Worm (Caenorhabditis elegans) whole organism, L1 larva: ENCODE data around the gene str-188.

ENCODE experiments used
- C04F5.9 ChIP-seq: sonication (generic microtip); optimal IDR thresholded peaks from 2 replicates; lab custom pipeline; 2016; ENCODE audit warnings: missing genetic modification characterization, missing compliant biosample characterization
- C16A3.4 ChIP-seq: fragments of 150-350 bp; optimal IDR thresholded peaks from 2 replicates; lab custom pipeline; 2014; ENCODE audit warnings: missing biosample characterization, missing genetic modification characterization
- C34B4.2 ChIP-seq: sonication (generic microtip); optimal IDR thresholded peaks from 2 replicates; lab custom pipeline; 2017; ENCODE audit warnings: mild to moderate bottlenecking, missing genetic modification characterization, missing compliant biosample characterization
- F16B12.6 ChIP-seq: fragments of 150-350 bp; optimal IDR thresholded peaks from 2 replicates; lab custom pipeline; 2014; ENCODE audit warnings: missing biosample characterization, missing genetic modification characterization
- aha-1 ChIP-seq: fragments of 150-350 bp; optimal IDR thresholded peaks from 2 replicates; lab custom pipeline; 2014; ENCODE audit warnings: missing biosample characterization, missing genetic modification characterization
- blmp-1 ChIP-seq: fragments of 150-350 bp; optimal IDR thresholded peaks from 2 replicates; lab custom pipeline; 2014; ENCODE audit warnings: missing biosample characterization, missing genetic modification characterization
- ceh-63 ChIP-seq: fragments of 200-800 bp; sonication (Bioruptor generic); optimal IDR thresholded peaks from 2 replicates; lab custom pipeline; 2018; ENCODE audit warnings: mild to moderate bottlenecking, missing genetic modification characterization, missing compliant biosample characterization
- ceh-8 ChIP-seq: fragments of 200-800 bp; sonication (Bioruptor generic); optimal IDR thresholded peaks from 2 replicates; lab custom pipeline; 2018; ENCODE audit warnings: mild to moderate bottlenecking, missing genetic modification characterization, moderate library complexity, missing compliant biosample characterization
- ceh-82 ChIP-seq, 3 experiments: fragments of 150-350 bp in 1 of 3; sonication (generic microtip) in 2 of 3; optimal IDR thresholded peaks; 2 replicates each; lab custom pipeline; 2014 to 2017; ENCODE audit warnings: missing biosample characterization in 3 of 3, missing genetic modification characterization in 3 of 3
- ceh-88 ChIP-seq: fragments of 200-800 bp; sonication (Bioruptor generic); IDR thresholded peaks from 2 replicates; pipeline ENCODE4 v1.3.6; 2022; ENCODE audit warnings: missing genetic modification characterization, missing compliant biosample characterization
- ceh-90 ChIP-seq: sonication (generic microtip); optimal IDR thresholded peaks from 2 replicates; lab custom pipeline; 2016; ENCODE audit warnings: missing genetic modification characterization, missing compliant biosample characterization
- ces-1 ChIP-seq: fragments of 150-350 bp; optimal IDR thresholded peaks from 2 replicates; lab custom pipeline; 2014; ENCODE audit warnings: missing biosample characterization, missing genetic modification reagents, missing genetic modification characterization
- dpl-1 ChIP-seq, 3 experiments: fragments of 150-350 bp in 2 of 3; sonication (generic microtip) in 1 of 3; optimal IDR thresholded peaks; 2 replicates each; lab custom pipeline; 2014 to 2017; ENCODE audit warnings: missing biosample characterization in 3 of 3, missing genetic modification characterization in 3 of 3, missing genetic modification reagents in 3 of 3
- dsc-1 ChIP-seq: sonication (generic microtip); optimal IDR thresholded peaks from 2 replicates; lab custom pipeline; 2016; ENCODE audit warnings: mild to moderate bottlenecking, missing genetic modification characterization, missing compliant biosample characterization
- efl-1 ChIP-seq, 4 experiments: fragments of 150-350 bp; optimal IDR thresholded peaks in 3 of 4; peaks in 1 of 4; 1 replicate in 1 of 4; 2 replicates in 3 of 4; lab custom pipeline; 2014; ENCODE audit warnings: missing biosample characterization in 2 of 4, missing genetic modification characterization in 2 of 4, missing genetic modification reagents in 2 of 4
- egl-27 ChIP-seq, 2 experiments: fragments of 150-350 bp in 1 of 2; sonication (generic microtip); optimal IDR thresholded peaks; 3 replicates each; lab custom pipeline; 2017 to 2018; ENCODE audit warnings: missing biosample characterization in 2 of 2, missing genetic modification characterization in 2 of 2, missing genetic modification reagents in 2 of 2
- fkh-4 ChIP-seq: sonication (generic microtip); optimal IDR thresholded peaks from 2 replicates; lab custom pipeline; 2016; ENCODE audit warnings: missing compliant biosample characterization, missing genetic modification characterization, borderline replicate concordance
- fkh-8 ChIP-seq: sonication (generic microtip); optimal IDR thresholded peaks from 2 replicates; lab custom pipeline; 2016; ENCODE audit warnings: mild to moderate bottlenecking, missing genetic modification characterization, missing compliant biosample characterization
- hlh-17 ChIP-seq: fragments of 200-800 bp; sonication (Bioruptor generic); optimal IDR thresholded peaks from 2 replicates; lab custom pipeline; 2018; ENCODE audit warnings: missing genetic modification characterization, mild to moderate bottlenecking, missing compliant biosample characterization, moderate library complexity, borderline replicate concordance
- hlh-4 ChIP-seq: sonication (generic microtip); optimal IDR thresholded peaks from 2 replicates; lab custom pipeline; 2016; ENCODE audit warnings: mild to moderate bottlenecking, missing genetic modification characterization, missing compliant biosample characterization
- hpl-2 ChIP-seq: fragments of 150-350 bp; optimal IDR thresholded peaks from 2 replicates; lab custom pipeline; 2014; ENCODE audit warnings: missing biosample characterization, missing genetic modification reagents, missing genetic modification characterization
- irx-1 ChIP-seq: sonication (generic microtip); optimal IDR thresholded peaks from 2 replicates; lab custom pipeline; 2016; ENCODE audit warnings: missing genetic modification characterization, missing compliant biosample characterization
- isw-1 ChIP-seq: fragments of 200-800 bp; sonication (Bioruptor generic); IDR thresholded peaks from 2 replicates; pipeline ENCODE4 v1.3.6; 2022; ENCODE audit warnings: missing genetic modification characterization, missing compliant biosample characterization
- lin-13 ChIP-seq: fragments of 150-350 bp; optimal IDR thresholded peaks from 2 replicates; lab custom pipeline; 2014; ENCODE audit warnings: missing biosample characterization, missing genetic modification reagents, missing genetic modification characterization
- lin-14 ChIP-seq: fragments of 200-800 bp; sonication (Bioruptor generic); optimal IDR thresholded peaks from 2 replicates; lab custom pipeline; 2018; ENCODE audit warnings: mild to moderate bottlenecking, missing genetic modification characterization, moderate library complexity, missing compliant biosample characterization
- lin-35 ChIP-seq, 2 experiments: fragments of 150-350 bp; optimal IDR thresholded peaks; 2 replicates each; lab custom pipeline; 2014; ENCODE audit warnings: missing biosample characterization in 2 of 2, missing genetic modification characterization in 2 of 2, missing genetic modification reagents in 2 of 2
- lin-39 ChIP-seq: fragments of 150-350 bp; optimal IDR thresholded peaks from 2 replicates; lab custom pipeline; 2014; ENCODE audit warnings: missing biosample characterization, missing genetic modification reagents, missing genetic modification characterization
- lir-3 ChIP-seq: sonication (generic microtip); optimal IDR thresholded peaks from 2 replicates; lab custom pipeline; 2016; ENCODE audit warnings: mild to moderate bottlenecking, missing genetic modification characterization, moderate library complexity, missing compliant biosample characterization; ENCODE audit not compliant: poor library complexity
- mab-9 ChIP-seq: fragments of 200-800 bp; sonication (Bioruptor generic); IDR thresholded peaks from 2 replicates; pipeline ENCODE4 v1.3.6; 2022; ENCODE audit warnings: missing genetic modification reagents, missing genetic modification characterization, missing compliant biosample characterization
- mdl-1 ChIP-seq, 2 experiments: fragments of 150-350 bp; optimal IDR thresholded peaks; 2 replicates each; lab custom pipeline; 2014 to 2017; ENCODE audit warnings: missing biosample characterization in 2 of 2, missing genetic modification characterization in 2 of 2, inconsistent platforms in 1 of 2
- nhr-11 ChIP-seq: fragments of 150-350 bp; optimal IDR thresholded peaks from 2 replicates; lab custom pipeline; 2014; ENCODE audit warnings: missing biosample characterization, missing genetic modification characterization
- nhr-12 ChIP-seq: sonication (generic microtip); optimal IDR thresholded peaks from 2 replicates; lab custom pipeline; 2017; ENCODE audit warnings: missing biosample characterization, missing genetic modification characterization
- nhr-19 ChIP-seq: fragments of 200-800 bp; sonication (Bioruptor generic); conservative IDR thresholded peaks from 2 replicates; pipeline ENCODE4 v1.3.6; 2022; ENCODE audit warnings: missing genetic modification characterization, missing compliant biosample characterization
- nhr-20 ChIP-seq: sonication (generic microtip); optimal IDR thresholded peaks from 2 replicates; lab custom pipeline; 2016; ENCODE audit warnings: mild to moderate bottlenecking, missing genetic modification characterization, missing compliant biosample characterization
- nhr-237 ChIP-seq: fragments of 150-350 bp; optimal IDR thresholded peaks from 2 replicates; lab custom pipeline; 2014; ENCODE audit warnings: missing biosample characterization, missing genetic modification characterization
- nhr-28 ChIP-seq: fragments of 150-350 bp; optimal IDR thresholded peaks from 2 replicates; lab custom pipeline; 2014; ENCODE audit warnings: missing biosample characterization, missing genetic modification characterization
- nhr-71 ChIP-seq: sonication (generic microtip); optimal IDR thresholded peaks from 2 replicates; lab custom pipeline; 2016; ENCODE audit warnings: mild to moderate bottlenecking, missing genetic modification characterization, moderate library complexity, missing compliant biosample characterization
- nhr-77 ChIP-seq: fragments of 150-350 bp; optimal IDR thresholded peaks from 2 replicates; lab custom pipeline; 2014; ENCODE audit warnings: missing biosample characterization, missing genetic modification characterization
- nhr-90 ChIP-seq: sonication (generic microtip); optimal IDR thresholded peaks from 2 replicates; lab custom pipeline; 2016; ENCODE audit warnings: mild to moderate bottlenecking, missing genetic modification characterization, missing compliant biosample characterization; ENCODE audit not compliant: poor library complexity
- pag-3 ChIP-seq: sonication (generic microtip); optimal IDR thresholded peaks from 2 replicates; lab custom pipeline; 2017; ENCODE audit warnings: missing genetic modification characterization, mild to moderate bottlenecking, missing compliant biosample characterization, antibody characterized with exemption, borderline replicate concordance; ENCODE audit not compliant: insufficient read depth
- pqm-1 ChIP-seq: sonication (generic microtip); optimal IDR thresholded peaks from 3 replicates; lab custom pipeline; 2017; ENCODE audit warnings: missing biosample characterization, missing genetic modification characterization
- sox-4 ChIP-seq: sonication (generic microtip); optimal IDR thresholded peaks from 2 replicates; lab custom pipeline; 2016; ENCODE audit warnings: missing genetic modification characterization, missing compliant biosample characterization
- tbx-2 ChIP-seq: sonication (generic microtip); optimal IDR thresholded peaks from 2 replicates; lab custom pipeline; 2016; ENCODE audit warnings: missing genetic modification characterization, missing compliant biosample characterization
- tlp-1 ChIP-seq: fragments of 150-350 bp; optimal IDR thresholded peaks from 2 replicates; lab custom pipeline; 2014; ENCODE audit warnings: missing biosample characterization, missing genetic modification characterization
- unc-86 ChIP-seq: sonication (generic microtip); optimal IDR thresholded peaks from 2 replicates; lab custom pipeline; 2016; ENCODE audit warnings: missing genetic modification characterization, missing compliant biosample characterization
- unc-98 ChIP-seq: fragments of 200-800 bp; sonication (Bioruptor generic); IDR thresholded peaks from 2 replicates; pipeline ENCODE4 v1.3.6; 2022; ENCODE audit warnings: missing genetic modification characterization, missing compliant biosample characterization
- zag-1 ChIP-seq: fragments of 150-350 bp; optimal IDR thresholded peaks from 2 replicates; lab custom pipeline; 2014; ENCODE audit warnings: missing biosample characterization, missing genetic modification characterization
- zip-4 ChIP-seq: fragments of 200-800 bp; sonication (Bioruptor generic); optimal IDR thresholded peaks from 2 replicates; lab custom pipeline; 2018; ENCODE audit warnings: mild to moderate bottlenecking, missing genetic modification characterization, moderate library complexity, missing compliant biosample characterization
- ztf-11 ChIP-seq, 2 experiments: sonication (generic microtip); optimal IDR thresholded peaks; 2 replicates each; lab custom pipeline; 2016 to 2017; ENCODE audit warnings: missing genetic modification characterization in 2 of 2, missing biosample characterization in 1 of 2, missing compliant biosample characterization in 1 of 2

Gene str-188

ce11 chrV:9730743-9731706 lies 14.5 kb downstream of the str-188 start:
- TF ChIP-seq pqm-1 (tag; lab: Kevin White, UChicago), result no peak
- TF ChIP-seq mab-9 (GFP tag; lab: Robert Waterston, UW), result peak; percentile 83
- TF ChIP-seq ceh-63 (GFP tag; lab: Kevin White, UChicago), result no peak
- peak; percentile 98 for TF ChIP-seq nhr-71 (tag; lab: Kevin White, UChicago)
- peak; percentile 59 for TF ChIP-seq nhr-237
- TF ChIP-seq F16B12.6 (tag; lab: Kevin White, UChicago), result peak; percentile 10
- TF ChIP-seq nhr-12 (tag; lab: Kevin White, UChicago), result peak; percentile 11
- peak; percentile 23 for TF ChIP-seq ces-1
- peak; percentile 57 to 95 (median 83) for TF ChIP-seq ceh-82 (tag; optimal IDR thresholded peaks at IDR 0.05; lab: Kevin White, UChicago)
- peak; percentile 87 for TF ChIP-seq ceh-88 (GFP tag; lab: Robert Waterston, UW)
- TF ChIP-seq pag-3 (tag; lab: Kevin White, UChicago), result no peak
- TF ChIP-seq tlp-1 (tag; lab: Kevin White, UChicago), result no peak
- no peak for TF ChIP-seq nhr-28 (tag; lab: Kevin White, UChicago)
- TF ChIP-seq unc-86 (tag; lab: Kevin White, UChicago), result peak; percentile 96
- peak; percentile 41 for TF ChIP-seq nhr-11 (tag; lab: Kevin White, UChicago)
- no peak for TF ChIP-seq hlh-17 (GFP tag; lab: Kevin White, UChicago)
- peak; percentile 97 for TF ChIP-seq tbx-2 (tag; lab: Kevin White, UChicago)
- peak; percentile 74 to 97 for TF ChIP-seq mdl-1 (tag; optimal IDR thresholded peaks at IDR 0.05; lab: Kevin White, UChicago)
- peak; percentile 65 to 77 (median 68) for TF ChIP-seq dpl-1 (GFP tag; optimal IDR thresholded peaks at IDR 0.05; lab: Kevin White, UChicago)
- TF ChIP-seq lin-35 (GFP tag; optimal IDR thresholded peaks at IDR 0.05; lab: Kevin White, UChicago), result peak; percentile 86 to 87
- peak; percentile 40 for TF ChIP-seq fkh-4 (tag; lab: Kevin White, UChicago)
- TF ChIP-seq C34B4.2 (tag; lab: Kevin White, UChicago), result no peak
- TF ChIP-seq ceh-90 (tag; lab: Kevin White, UChicago), result no peak
- peak; percentile 91 for TF ChIP-seq dsc-1 (tag; lab: Kevin White, UChicago)
- peak; percentile 84 to 96 for TF ChIP-seq egl-27 (tag; optimal IDR thresholded peaks at IDR 0.05; lab: Kevin White, UChicago)
- TF ChIP-seq nhr-90 (tag; lab: Kevin White, UChicago), result peak; percentile 89
- no peak; the same call in 1 of the 2 replicates for TF ChIP-seq unc-98
- TF ChIP-seq ceh-8, result peak; percentile 88
- peak; percentile 89 for TF ChIP-seq blmp-1 (tag; lab: Kevin White, UChicago)
- TF ChIP-seq hpl-2 (GFP tag; lab: Kevin White, UChicago), result peak; percentile 83
- TF ChIP-seq sox-4, result peak; percentile 87
- peak in 1 of 2 experiments; percentile 82 for TF ChIP-seq ztf-11 (tag; optimal IDR thresholded peaks at IDR 0.05; lab: Kevin White, UChicago)
- peak; percentile 98 for TF ChIP-seq nhr-20 (tag; lab: Kevin White, UChicago)
- peak; percentile 90 for TF ChIP-seq isw-1 (GFP tag; lab: Robert Waterston, UW)
- no peak for TF ChIP-seq aha-1
- TF ChIP-seq nhr-19 (GFP tag; lab: Robert Waterston, UW), result peak; percentile 89
- peak; percentile 88 for TF ChIP-seq lin-13 (GFP tag; lab: Kevin White, UChicago)
- peak; percentile 67 for TF ChIP-seq zip-4 (GFP tag; lab: Kevin White, UChicago)
- TF ChIP-seq lin-39 (tag; lab: Kevin White, UChicago), result peak; percentile 24
- peak; percentile 100 for TF ChIP-seq lin-14 (GFP tag; lab: Kevin White, UChicago)
- TF ChIP-seq efl-1 (optimal IDR thresholded peaks at IDR 0.05; lab: Kevin White, UChicago), result peak; percentile 82 to 84
- peak; percentile 63 to 95 for TF ChIP-seq efl-1 (GFP tag; optimal IDR thresholded peaks at IDR 0.05 in 1 of 2; lab: Kevin White, UChicago)
- peak; percentile 87 for TF ChIP-seq irx-1 (tag; lab: Kevin White, UChicago)
- peak; percentile 99 for TF ChIP-seq fkh-8
- peak; percentile 25 for TF ChIP-seq zag-1 (tag; lab: Kevin White, UChicago)
- no peak for TF ChIP-seq hlh-4 (tag; lab: Kevin White, UChicago)
- peak; percentile 94 for TF ChIP-seq nhr-77 (tag; lab: Kevin White, UChicago)
- peak; percentile 60 for TF ChIP-seq C04F5.9 (tag; lab: Kevin White, UChicago)
- peak; percentile 96 for TF ChIP-seq C16A3.4 (tag; lab: Kevin White, UChicago)
- peak; percentile 60 for TF ChIP-seq lir-3 (tag; lab: Kevin White, UChicago)
